Fruit fly (Drosophila melanogaster) whole organism, embryonic: Measurements from ENCODE around the gene Syx5.
A peak's percentile ranks its signal among the peaks of the same experiment; 100 is the strongest.

Experiments
- Atf-2 ChIP-seq: fragments of 200-800 bp; sonication (Bioruptor generic); optimal IDR thresholded peaks from 2 replicates; lab custom pipeline; 2016; ENCODE audit warnings: missing biosample characterization, missing genetic modification characterization
- Atf6 ChIP-seq: fragments of 200-800 bp; sonication (Bioruptor generic); IDR thresholded peaks from 2 replicates; pipeline ENCODE4 v1.3.6; 2022; ENCODE audit warnings: missing biosample characterization, missing genetic modification characterization
- Blimp-1 ChIP-seq: fragments of 200-800 bp; sonication (Bioruptor generic); optimal IDR thresholded peaks from 3 replicates; lab custom pipeline; 2018; ENCODE audit warnings: missing biosample characterization, missing genetic modification characterization, mild to moderate bottlenecking, moderate library complexity, missing genetic modification reagents
- CG10654 ChIP-seq: fragments of 200-800 bp; sonication (Bioruptor generic); optimal IDR thresholded peaks from 2 replicates; lab custom pipeline; 2016; ENCODE audit warnings: missing biosample characterization, missing genetic modification characterization
- CG12219 ChIP-seq: fragments of 200-800 bp; sonication (Bioruptor generic); optimal IDR thresholded peaks from 3 replicates; lab custom pipeline; 2018; ENCODE audit warnings: missing biosample characterization, mild to moderate bottlenecking, missing genetic modification characterization
- CG12769 ChIP-seq: fragments of 200-800 bp; sonication (Bioruptor generic); optimal IDR thresholded peaks from 2 replicates; lab custom pipeline; 2019; ENCODE audit warnings: missing biosample characterization, mild to moderate bottlenecking, missing genetic modification characterization, moderate library complexity
- CG12942 ChIP-seq: fragments of 200-800 bp; sonication (Bioruptor generic); optimal IDR thresholded peaks from 3 replicates; lab custom pipeline; 2016; ENCODE audit warnings: missing biosample characterization, missing genetic modification characterization
- CG13287 ChIP-seq: fragments of 200-800 bp; sonication (Bioruptor generic); IDR thresholded peaks from 2 replicates; pipeline ENCODE4 v1.3.6; 2022; ENCODE audit warnings: missing biosample characterization, missing genetic modification characterization; ENCODE audit not compliant: partially characterized antibody
- CG14667 ChIP-seq: fragments of 200-800 bp; sonication (Bioruptor generic); IDR thresholded peaks from 2 replicates; pipeline ENCODE4 v1.3.6; 2022; ENCODE audit warnings: missing biosample characterization, missing genetic modification characterization
- CG16813 ChIP-seq: fragments of 200-800 bp; sonication (Bioruptor generic); IDR thresholded peaks from 3 replicates; pipeline ENCODE4 v1.3.6; 2022; ENCODE audit warnings: missing biosample characterization, missing genetic modification characterization; ENCODE audit not compliant: partially characterized antibody
- CG17829 ChIP-seq: fragments of 200-800 bp; optimal IDR thresholded peaks from 2 replicates; lab custom pipeline; 2019; ENCODE audit warnings: missing biosample characterization, mild to moderate bottlenecking, missing genetic modification characterization, moderate library complexity
- CG2678 ChIP-seq: fragments of 200-800 bp; sonication (Bioruptor generic); optimal IDR thresholded peaks from 3 replicates; lab custom pipeline; 2019; ENCODE audit warnings: missing biosample characterization, mild to moderate bottlenecking, missing genetic modification characterization, moderate library complexity
- CG2712 ChIP-seq: fragments of 200-800 bp; optimal IDR thresholded peaks from 3 replicates; lab custom pipeline; 2019; ENCODE audit warnings: missing biosample characterization, mild to moderate bottlenecking, missing genetic modification characterization, moderate library complexity
- CG32767 ChIP-seq: fragments of 200-800 bp; sonication (Bioruptor generic); IDR thresholded peaks from 2 replicates; pipeline ENCODE4 v1.3.6; 2022; ENCODE audit warnings: missing biosample characterization, missing genetic modification characterization
- CG33213 ChIP-seq: fragments of 200-800 bp; sonication (Bioruptor generic); optimal IDR thresholded peaks from 3 replicates; lab custom pipeline; 2016; ENCODE audit warnings: missing biosample characterization, missing genetic modification characterization
- CG33557 ChIP-seq: fragments of 200-800 bp; sonication (Bioruptor generic); optimal IDR thresholded peaks from 2 replicates; lab custom pipeline; 2019; ENCODE audit warnings: missing biosample characterization, mild to moderate bottlenecking, missing genetic modification characterization, moderate library complexity
- CG3847 ChIP-seq: fragments of 200-800 bp; sonication (Bioruptor generic); IDR thresholded peaks from 2 replicates; pipeline ENCODE4 v1.3.6; 2022; ENCODE audit warnings: missing biosample characterization, missing genetic modification characterization
- CG6689 ChIP-seq: fragments of 200-800 bp; sonication (Bioruptor generic); IDR thresholded peaks from 2 replicates; pipeline ENCODE4 v1.3.6; 2022; ENCODE audit warnings: missing biosample characterization, missing genetic modification characterization
- CG7357 ChIP-seq: fragments of 200-800 bp; sonication (Bioruptor generic); IDR thresholded peaks from 3 replicates; pipeline ENCODE4 v1.3.6; 2022; ENCODE audit warnings: missing biosample characterization, missing genetic modification characterization
- CG7963 ChIP-seq: fragments of 200-800 bp; sonication (Bioruptor generic); IDR thresholded peaks from 3 replicates; pipeline ENCODE4 v1.3.6; 2022; ENCODE audit warnings: missing biosample characterization, missing genetic modification characterization; ENCODE audit not compliant: partially characterized antibody
- D19A ChIP-seq: fragments of 200-800 bp; optimal IDR thresholded peaks from 3 replicates; lab custom pipeline; 2019; ENCODE audit warnings: missing biosample characterization, mild to moderate bottlenecking, missing genetic modification characterization, moderate library complexity
- Dad ChIP-seq: fragments of 200-800 bp; sonication (Bioruptor generic); optimal IDR thresholded peaks from 3 replicates; lab custom pipeline; 2016; ENCODE audit warnings: missing biosample characterization, missing genetic modification characterization
- Dbx ChIP-seq: fragments of 200-800 bp; sonication (Bioruptor generic); IDR thresholded peaks from 3 replicates; pipeline ENCODE4 v1.3.6; 2022; ENCODE audit warnings: missing biosample characterization, missing genetic modification characterization
- Dp ChIP-seq: fragments of 200-800 bp; sonication (Bioruptor generic); optimal IDR thresholded peaks from 2 replicates; lab custom pipeline; 2018; ENCODE audit warnings: missing biosample characterization, mild to moderate bottlenecking, missing genetic modification characterization, moderate library complexity
- GATAe ChIP-seq: fragments of 200-800 bp; sonication (Bioruptor generic); conservative IDR thresholded peaks from 2 replicates; pipeline ENCODE4 v1.3.6; 2022; ENCODE audit warnings: missing biosample characterization, missing genetic modification characterization
- H15 ChIP-seq: fragments of 200-800 bp; sonication (Bioruptor generic); IDR thresholded peaks from 3 replicates; pipeline ENCODE4 v1.3.6; 2022; ENCODE audit warnings: missing biosample characterization, missing genetic modification characterization
- HLH3B ChIP-seq: fragments of 200-800 bp; sonication (Bioruptor generic); IDR thresholded peaks from 2 replicates; pipeline ENCODE4 v1.3.6; 2022; ENCODE audit warnings: missing biosample characterization, missing genetic modification characterization
- Hsf ChIP-seq: fragments of 200-800 bp; sonication (Bioruptor generic); optimal IDR thresholded peaks from 3 replicates; lab custom pipeline; 2016; ENCODE audit warnings: missing biosample characterization, missing genetic modification characterization
- Lhr ChIP-seq: fragments of 200-800 bp; sonication (Bioruptor generic); optimal IDR thresholded peaks from 3 replicates; lab custom pipeline; 2017; ENCODE audit warnings: mild to moderate bottlenecking, missing biosample characterization, missing genetic modification reagents, missing genetic modification characterization
- Max ChIP-seq: fragments of 200-800 bp; sonication (Bioruptor generic); optimal IDR thresholded peaks from 2 replicates; lab custom pipeline; 2016; ENCODE audit warnings: missing biosample characterization, mild to moderate bottlenecking, missing genetic modification characterization
- Med ChIP-seq: fragments of 200-800 bp; sonication (Bioruptor generic); peaks from one replicate; lab custom pipeline; 2016; ENCODE audit warnings: missing biosample characterization, missing genetic modification characterization, mild to moderate bottlenecking, inconsistent platforms, moderate library complexity
- Meics ChIP-seq: fragments of 200-800 bp; sonication (Bioruptor generic); optimal IDR thresholded peaks from 2 replicates; lab custom pipeline; 2017; ENCODE audit warnings: missing biosample characterization, mild to moderate bottlenecking, missing genetic modification characterization
- Ssrp ChIP-seq: fragments of 200-800 bp; sonication (Bioruptor generic); optimal IDR thresholded peaks from 2 replicates; lab custom pipeline; 2018; ENCODE audit warnings: missing biosample characterization, mild to moderate bottlenecking, missing genetic modification characterization, moderate library complexity
- YL-1 ChIP-seq: fragments of 200-800 bp; sonication (Bioruptor generic); optimal IDR thresholded peaks from 3 replicates; lab custom pipeline; 2017; ENCODE audit warnings: missing biosample characterization, mild to moderate bottlenecking, missing genetic modification characterization
- da ChIP-seq: fragments of 200-800 bp; sonication (Bioruptor generic); optimal IDR thresholded peaks from 2 replicates; lab custom pipeline; 2016; ENCODE audit warnings: missing biosample characterization, missing genetic modification characterization
- dmrt99B ChIP-seq: fragments of 200-800 bp; sonication (Bioruptor generic); optimal IDR thresholded peaks from 2 replicates; lab custom pipeline; 2018; ENCODE audit warnings: missing biosample characterization, mild to moderate bottlenecking, missing genetic modification characterization, moderate library complexity
- gcm ChIP-seq: fragments of 200-800 bp; sonication (Bioruptor generic); optimal IDR thresholded peaks from 2 replicates; lab custom pipeline; 2019; ENCODE audit warnings: missing biosample characterization, mild to moderate bottlenecking, missing genetic modification characterization, moderate library complexity
- gsb ChIP-seq: fragments of 200-800 bp; sonication (Bioruptor generic); IDR thresholded peaks from 2 replicates; pipeline ENCODE4 v1.3.6; 2022; ENCODE audit warnings: missing biosample characterization, missing genetic modification characterization
- gsb-n ChIP-seq: fragments of 200-800 bp; sonication (Bioruptor generic); optimal IDR thresholded peaks from 3 replicates; lab custom pipeline; 2018; ENCODE audit warnings: missing biosample characterization, mild to moderate bottlenecking, missing genetic modification characterization
- h ChIP-seq: fragments of >200 bp; optimal IDR thresholded peaks from 2 replicates; lab custom pipeline; 2017
- ham ChIP-seq: fragments of 200-800 bp; sonication (Bioruptor generic); IDR thresholded peaks from 2 replicates; pipeline ENCODE4 v1.3.6; 2022; ENCODE audit warnings: missing biosample characterization, missing genetic modification characterization
- kni ChIP-seq: fragments of 200-800 bp; sonication (Bioruptor generic); optimal IDR thresholded peaks from 3 replicates; lab custom pipeline; 2017; ENCODE audit warnings: mild to moderate bottlenecking, missing biosample characterization, missing genetic modification reagents, missing genetic modification characterization
- knrl ChIP-seq: fragments of 200-800 bp; sonication (Bioruptor generic); IDR thresholded peaks from 3 replicates; pipeline ENCODE4 v1.3.6; 2022; ENCODE audit warnings: missing biosample characterization, missing genetic modification characterization; ENCODE audit not compliant: partially characterized antibody
- lov ChIP-seq, 2 experiments: fragments of 200-800 bp in 1 of 2; fragments of >200 bp in 1 of 2; sonication (Bioruptor generic) in 1 of 2; IDR thresholded peaks in 1 of 2; optimal IDR thresholded peaks in 1 of 2; 2 replicates in 1 of 2; 3 replicates in 1 of 2; pipeline versions ENCODE4 v1.3.6 to Lab custom; 2017 to 2022; ENCODE audit warnings: missing biosample characterization in 1 of 2, missing genetic modification characterization in 1 of 2
- row ChIP-seq: fragments of 200-800 bp; sonication (Bioruptor generic); IDR thresholded peaks from 3 replicates; pipeline ENCODE4 v1.3.6; 2022; ENCODE audit warnings: missing biosample characterization, missing genetic modification characterization
- run ChIP-seq: fragments of 200-800 bp; sonication (Bioruptor generic); optimal IDR thresholded peaks from 3 replicates; lab custom pipeline; 2018; ENCODE audit warnings: missing biosample characterization, mild to moderate bottlenecking, missing genetic modification characterization
- sd ChIP-seq: fragments of 200-800 bp; sonication (Bioruptor generic); optimal IDR thresholded peaks from 3 replicates; lab custom pipeline; 2018; ENCODE audit warnings: missing biosample characterization, mild to moderate bottlenecking, missing genetic modification characterization, moderate library complexity
- sima ChIP-seq: fragments of 200-800 bp; sonication (Bioruptor generic); optimal IDR thresholded peaks from 2 replicates; lab custom pipeline; 2016; ENCODE audit warnings: missing biosample characterization, missing genetic modification characterization
- twi ChIP-seq: fragments of 200-800 bp; optimal IDR thresholded peaks from 2 replicates; lab custom pipeline; 2019; ENCODE audit warnings: missing biosample characterization, mild to moderate bottlenecking, missing genetic modification characterization, moderate library complexity
- unc-4 ChIP-seq: fragments of 200-800 bp; sonication (Bioruptor generic); IDR thresholded peaks from 2 replicates; pipeline ENCODE4 v1.3.6; 2022; ENCODE audit warnings: missing biosample characterization, missing genetic modification characterization; ENCODE audit not compliant: partially characterized antibody

Gene Syx5

dm6 chr2L:16310648-16311047 is 3.5 kb downstream of the Syx5 start, which contains the start of the genes cni and fzy (continued):
- TF ChIP-seq CG7357 (GFP tag; lab: Robert Waterston, UW): no peak
- TF ChIP-seq D19A (tag; lab: Kevin White, UChicago): no peak
- no peak for TF ChIP-seq CG6689 (GFP tag; lab: Robert Waterston, UW)
- TF ChIP-seq Dp (GFP tag; lab: Kevin White, UChicago): peak; percentile 88
- peak; percentile 48 for TF ChIP-seq Hsf
- 0 out of 3 replicates have a peak, but pooled peaks have one; percentile 37 for TF ChIP-seq knrl (GFP tag; lab: Robert Waterston, UW)
- TF ChIP-seq CG10654 (GFP tag; lab: Kevin White, UChicago): peak; percentile 6
- no peak for TF ChIP-seq h (lab: Kevin White, UChicago)
- no peak for TF ChIP-seq sima (GFP tag; lab: Kevin White, UChicago)
- peak; percentile 40 for TF ChIP-seq gsb-n (tag; lab: Kevin White, UChicago)
- TF ChIP-seq CG16813 (GFP tag; lab: Robert Waterston, UW): peak; percentile 43; the same call in 1 of the 3 replicates
- peak; percentile 49; the same call in 1 of the 2 replicates for TF ChIP-seq CG13287 (GFP tag; lab: Robert Waterston, UW)
- peak; percentile 63 for TF ChIP-seq CG2712
- TF ChIP-seq Atf6: no peak
- TF ChIP-seq CG2678 (tag; lab: Kevin White, UChicago): peak; percentile 23
- no peak for TF ChIP-seq lov (optimal IDR thresholded peaks at IDR 0.05; lab: Kevin White, UChicago)
- TF ChIP-seq lov (GFP tag; IDR thresholded peaks at IDR 0.05; lab: Robert Waterston, UW): no peak
- TF ChIP-seq Lhr (GFP tag; lab: Kevin White, UChicago): peak; percentile 59
- TF ChIP-seq Ssrp: peak; percentile 3
- TF ChIP-seq ham (GFP tag; lab: Robert Waterston, UW): no peak
- peak; percentile 37; the same call in 1 of the 2 replicates for TF ChIP-seq unc-4
- TF ChIP-seq gcm (GFP tag; lab: Kevin White, UChicago): no peak
- no peak for TF ChIP-seq CG12219
- no peak for TF ChIP-seq CG12942 (GFP tag; lab: Kevin White, UChicago)
- 0 out of 3 replicates have a peak, but pooled peaks have one; percentile 32 for TF ChIP-seq Dbx (GFP tag; lab: Robert Waterston, UW)
- TF ChIP-seq Blimp-1 (GFP tag; lab: Kevin White, UChicago): no peak
- TF ChIP-seq Atf-2 (GFP tag; lab: Kevin White, UChicago): no peak
- TF ChIP-seq GATAe (GFP tag; lab: Robert Waterston, UW): no peak
- no peak for TF ChIP-seq CG32767 (GFP tag; lab: Robert Waterston, UW)
- TF ChIP-seq Dad (GFP tag; lab: Kevin White, UChicago): no peak
- TF ChIP-seq sd: no peak
- no peak for TF ChIP-seq gsb (GFP tag; lab: Robert Waterston, UW)
- TF ChIP-seq dmrt99B (tag; lab: Kevin White, UChicago): no peak
- no peak for TF ChIP-seq CG7963 (GFP tag; lab: Robert Waterston, UW)
- no peak for TF ChIP-seq kni (GFP tag; lab: Kevin White, UChicago)
- peak; percentile 10 for TF ChIP-seq Med
- peak; percentile 78 for TF ChIP-seq CG3847 (GFP tag; lab: Robert Waterston, UW)
- no peak for TF ChIP-seq H15 (GFP tag; lab: Robert Waterston, UW)
- peak; percentile 54 for TF ChIP-seq CG17829 (tag; lab: Kevin White, UChicago)
- no peak for TF ChIP-seq run (tag; lab: Kevin White, UChicago)
- TF ChIP-seq row (GFP tag; lab: Robert Waterston, UW): peak; percentile 36; the same call in 1 of the 3 replicates
- TF ChIP-seq CG33557: peak; percentile 23
- TF ChIP-seq Max: peak; percentile 66
- TF ChIP-seq HLH3B (GFP tag; lab: Robert Waterston, UW): no peak
- no peak for TF ChIP-seq Meics
- no peak for TF ChIP-seq CG14667 (GFP tag; lab: Robert Waterston, UW)
- TF ChIP-seq da (GFP tag; lab: Kevin White, UChicago): no peak
- peak; percentile 12 for TF ChIP-seq twi (tag; lab: Kevin White, UChicago)
- TF ChIP-seq YL-1: peak; percentile 83
- TF ChIP-seq CG33213 (GFP tag; lab: Kevin White, UChicago): no peak
- TF ChIP-seq CG12769 (tag; lab: Kevin White, UChicago): no peak
